Worm (Caenorhabditis elegans): Measurements from ENCODE around the gene ZK381.2.

ZK381.2 gene

ce11 chrIV:7009531-7009930 is 44.2 kb downstream of the ZK381.2 start, which contains the start of gene C25A8.2:
Gene C25A8.2, plus strand, starts transcription at chrIV:7009831.
- TF ChIP-seq ceh-36 (tag; optimal IDR thresholded peaks at IDR 0.05) = no peak
- no peak for TF ChIP-seq hnd-1 (tag; optimal IDR thresholded peaks at IDR 0.05)
- no peak for TF ChIP-seq hmg-4 (GFP tag; optimal IDR thresholded peaks at IDR 0.05)
- no peak for TF ChIP-seq tbx-37 (GFP tag; conservative IDR thresholded peaks at IDR 0.05)

- TF ChIP-seq aly-1 (tag; optimal IDR thresholded peaks at IDR 0.05) (no peak), tbx-11 (GFP tag; IDR thresholded peaks at IDR 0.05) (no peak), hnd-1 (tag; optimal IDR thresholded peaks at IDR 0.05) (no peak)
Observed at ce11 chrIV:7010195-7010594, 44.9 kb downstream of the ZK381.2 start.

ce11 chrIV:7010835-7011234 is 45.5 kb downstream of the ZK381.2 start, which contains the start of gene C25A8.1:
Gene C25A8.1, plus strand, starts transcription at chrIV:7011135.
- no peak for TF ChIP-seq tra-4 (tag; optimal IDR thresholded peaks at IDR 0.05)
- TF ChIP-seq pes-1 (GFP tag; IDR thresholded peaks at IDR 0.05) = no peak
- no peak for TF ChIP-seq F13C5.2 (tag; optimal IDR thresholded peaks at IDR 0.05)
- TF ChIP-seq aly-1 (tag; optimal IDR thresholded peaks at IDR 0.05) = no peak
- TF ChIP-seq tbx-11 (GFP tag; IDR thresholded peaks at IDR 0.05) = no peak
- TF ChIP-seq sea-1 (GFP tag; conservative IDR thresholded peaks at IDR 0.05) = no peak
- TF ChIP-seq ama-1 (optimal IDR thresholded peaks at IDR 0.05) = no peak
- TF ChIP-seq scrt-1 (GFP tag; IDR thresholded peaks at IDR 0.05) = no peak
- TF ChIP-seq tbx-37 (GFP tag; conservative IDR thresholded peaks at IDR 0.05) = no peak
- TF ChIP-seq hmbx-1 (tag; optimal IDR thresholded peaks at IDR 0.05) = no peak
- TF ChIP-seq ceh-13 (GFP tag; optimal IDR thresholded peaks at IDR 0.05) = no peak
- no peak for TF ChIP-seq ets-7 (tag; optimal IDR thresholded peaks at IDR 0.05)

- TF ChIP-seq F13C5.2 (tag; optimal IDR thresholded peaks at IDR 0.05) = no peak
- no peak for TF ChIP-seq hnd-1 (tag; optimal IDR thresholded peaks at IDR 0.05)
- no peak for TF ChIP-seq hmg-4 (GFP tag; optimal IDR thresholded peaks at IDR 0.05)
- TF ChIP-seq flt-1 (GFP tag; IDR thresholded peaks at IDR 0.05) = no peak
- TF ChIP-seq B0310.2 (tag; optimal IDR thresholded peaks at IDR 0.05) = no peak
- TF ChIP-seq pes-1 (GFP tag; IDR thresholded peaks at IDR 0.05) = no peak
- TF ChIP-seq aly-1 (tag; optimal IDR thresholded peaks at IDR 0.05) = no peak
- no peak for TF ChIP-seq ets-7 (tag; optimal IDR thresholded peaks at IDR 0.05)
- TF ChIP-seq ceh-13 (GFP tag; optimal IDR thresholded peaks at IDR 0.05) = no peak
- no peak for TF ChIP-seq tbx-37 (GFP tag; conservative IDR thresholded peaks at IDR 0.05)
Observed at ce11 chrIV:7011728-7012127, 46.4 kb downstream of the ZK381.2 start, which contains the start of gene trxr-1. Gene trxr-1, plus strand, starts transcription at chrIV:7011954.

ce11 chrIV:7012214-7012613 is 46.9 kb downstream of the ZK381.2 start:
- TF ChIP-seq tbx-11 (GFP tag; IDR thresholded peaks at IDR 0.05) (no peak), ets-7 (tag; optimal IDR thresholded peaks at IDR 0.05) (no peak), scrt-1 (GFP tag; IDR thresholded peaks at IDR 0.05) (no peak), hmg-4 (GFP tag; optimal IDR thresholded peaks at IDR 0.05) (no peak), sea-1 (GFP tag; conservative IDR thresholded peaks at IDR 0.05) (no peak), F13C5.2 (tag; optimal IDR thresholded peaks at IDR 0.05) (no peak), aly-1 (tag; optimal IDR thresholded peaks at IDR 0.05) (no peak), hnd-1 (tag; optimal IDR thresholded peaks at IDR 0.05) (no peak), ceh-36 (tag; optimal IDR thresholded peaks at IDR 0.05) (no peak), tbx-37 (GFP tag; conservative IDR thresholded peaks at IDR 0.05) (no peak), hmbx-1 (tag; optimal IDR thresholded peaks at IDR 0.05) (no peak), tra-4 (tag; optimal IDR thresholded peaks at IDR 0.05) (no peak)

ce11 chrIV:7012731-7013445 is 47.6 kb downstream of the ZK381.2 start:
- TF ChIP-seq tbx-37 (GFP tag; conservative IDR thresholded peaks at IDR 0.05) (no peak), ama-1 (optimal IDR thresholded peaks at IDR 0.05) (no peak), hmg-4 (GFP tag; optimal IDR thresholded peaks at IDR 0.05) (no peak), ceh-13 (GFP tag; optimal IDR thresholded peaks at IDR 0.05) (no peak), B0310.2 (tag; optimal IDR thresholded peaks at IDR 0.05) (no peak), ets-7 (tag; optimal IDR thresholded peaks at IDR 0.05) (no peak), aly-1 (tag; optimal IDR thresholded peaks at IDR 0.05) (no peak), scrt-1 (GFP tag; IDR thresholded peaks at IDR 0.05) (no peak), tra-4 (tag; optimal IDR thresholded peaks at IDR 0.05) (no peak)

- TF ChIP-seq scrt-1 (GFP tag; IDR thresholded peaks at IDR 0.05) = no peak
- TF ChIP-seq flt-1 (GFP tag; IDR thresholded peaks at IDR 0.05) = no peak
- no peak for TF ChIP-seq ceh-13 (GFP tag; optimal IDR thresholded peaks at IDR 0.05)
- TF ChIP-seq aly-1 (tag; optimal IDR thresholded peaks at IDR 0.05) = no peak
- no peak for TF ChIP-seq ama-1 (optimal IDR thresholded peaks at IDR 0.05)
- no peak for TF ChIP-seq hmg-4 (GFP tag; optimal IDR thresholded peaks at IDR 0.05)
- TF ChIP-seq sea-1 (GFP tag; conservative IDR thresholded peaks at IDR 0.05) = no peak
- TF ChIP-seq tra-4 (tag; optimal IDR thresholded peaks at IDR 0.05) = no peak
- no peak for TF ChIP-seq B0310.2 (tag; optimal IDR thresholded peaks at IDR 0.05)
- no peak for TF ChIP-seq hnd-1 (tag; optimal IDR thresholded peaks at IDR 0.05)
- TF ChIP-seq tbx-11 (GFP tag; IDR thresholded peaks at IDR 0.05) = no peak
- TF ChIP-seq ceh-36 (tag; optimal IDR thresholded peaks at IDR 0.05) = no peak
- no peak for TF ChIP-seq ets-7 (tag; optimal IDR thresholded peaks at IDR 0.05)
- no peak for TF ChIP-seq hmbx-1 (tag; optimal IDR thresholded peaks at IDR 0.05)
- TF ChIP-seq pes-1 (GFP tag; IDR thresholded peaks at IDR 0.05) = no peak
- TF ChIP-seq F13C5.2 (tag; optimal IDR thresholded peaks at IDR 0.05) = no peak
Observed at ce11 chrIV:7016502-7016901, 51.2 kb downstream of the ZK381.2 start.

- no peak for TF ChIP-seq flt-1 (GFP tag; IDR thresholded peaks at IDR 0.05)
- TF ChIP-seq tra-4 (tag; optimal IDR thresholded peaks at IDR 0.05) = no peak
- no peak for TF ChIP-seq tbx-11 (GFP tag; IDR thresholded peaks at IDR 0.05)
- TF ChIP-seq pes-1 (GFP tag; IDR thresholded peaks at IDR 0.05) = no peak
- no peak for TF ChIP-seq hmg-4 (GFP tag; optimal IDR thresholded peaks at IDR 0.05)
- TF ChIP-seq ama-1 (optimal IDR thresholded peaks at IDR 0.05) = no peak
Observed at ce11 chrIV:7017123-7017674, 51.9 kb downstream of the ZK381.2 start, which contains the start of gene gldi-4. Gene gldi-4, plus strand, starts transcription at chrIV:7017624.

Measured in whole organism, early embryonic.